Worm (Caenorhabditis elegans): Measurements from ENCODE around the gene srh-149.

ce11 chrV:15815962-15816432, 25.0 kb downstream of the srh-149 start, which contains the start of the genes fbxa-69 and F54B8.4:
- no peak for TF ChIP-seq him-1 (tag; optimal IDR thresholded peaks at IDR 0.05)
- no peak for TF ChIP-seq dao-5 (tag; optimal IDR thresholded peaks at IDR 0.05)
